Worm (Caenorhabditis elegans): Measurements from ENCODE around the gene eat-6.

ce11 chrV:13121266-13121665 lies 8.5 kb downstream of the eat-6 start:
- TF ChIP-seq lin-13 (GFP tag; optimal IDR thresholded peaks at IDR 0.05) (no peak), nhr-23 (tag; optimal IDR thresholded peaks at IDR 0.05) (no peak), zag-1 (tag; optimal IDR thresholded peaks at IDR 0.05) (no peak), unc-62 (GFP tag; optimal IDR thresholded peaks at IDR 0.05) (no peak), sma-9 (GFP tag; optimal IDR thresholded peaks at IDR 0.05) (no peak), sma-9 (tag; optimal IDR thresholded peaks at IDR 0.05) (no peak), nhr-10 (tag; optimal IDR thresholded peaks at IDR 0.05) (no peak), lsy-2 (tag; optimal IDR thresholded peaks at IDR 0.05) (no peak), skn-1 (tag; optimal IDR thresholded peaks at IDR 0.05) (no peak), ceh-82 (tag; optimal IDR thresholded peaks at IDR 0.05) (no peak), nhr-25 (tag; optimal IDR thresholded peaks at IDR 0.05) (no peak), ama-1 (optimal IDR thresholded peaks at IDR 0.05) (no peak), blmp-1 (tag; optimal IDR thresholded peaks at IDR 0.05; ENCODE audit: insufficient read depth) (no peak), lin-39 (tag; optimal IDR thresholded peaks at IDR 0.05) (no peak), nhr-21 (tag; optimal IDR thresholded peaks at IDR 0.05) (no peak)

Data from whole organism, L2 larva.